Worm (Caenorhabditis elegans) whole organism, midembryonic: ENCODE results near the gene mrps-18.C.
A peak's percentile ranks its signal among the peaks of the same experiment; 100 is the strongest.

Experiments
- T22C8.4 ChIP-seq: fragments of 200-800 bp; sonication (Bioruptor generic); IDR thresholded peaks from 2 replicates; pipeline ENCODE4 v1.3.6; 2022; ENCODE audit warnings: missing genetic modification characterization, missing compliant biosample characterization
- cog-1 ChIP-seq: sonication (generic microtip); optimal IDR thresholded peaks from 2 replicates; lab custom pipeline; 2016; ENCODE audit warnings: missing genetic modification characterization, missing compliant biosample characterization
- flt-1 ChIP-seq: fragments of 200-800 bp; sonication (Bioruptor generic); IDR thresholded peaks from 2 replicates; pipeline ENCODE4 v1.3.6; 2022; ENCODE audit warnings: missing genetic modification characterization, missing compliant biosample characterization
- klf-2 ChIP-seq: fragments of 200-800 bp; sonication (Bioruptor generic); conservative IDR thresholded peaks from 2 replicates; pipeline ENCODE4 v1.3.6; 2022; ENCODE audit warnings: missing genetic modification reagents, missing genetic modification characterization, missing compliant biosample characterization
- med-1 ChIP-seq: sonication (generic microtip); optimal IDR thresholded peaks from 2 replicates; lab custom pipeline; 2017; ENCODE audit warnings: missing genetic modification characterization, mild to moderate bottlenecking, missing compliant biosample characterization, antibody characterized with exemption, missing genetic modification reagents; ENCODE audit not compliant: insufficient read depth
- ref-1 ChIP-seq: fragments of 200-800 bp; sonication (Bioruptor generic); conservative IDR thresholded peaks from 2 replicates; pipeline ENCODE4 v1.3.6; 2022; ENCODE audit warnings: missing genetic modification reagents, missing genetic modification characterization, missing compliant biosample characterization
- tab-1 ChIP-seq: fragments of 200-800 bp; sonication (Bioruptor generic); IDR thresholded peaks from 2 replicates; pipeline ENCODE4 v1.3.6; 2022; ENCODE audit warnings: missing genetic modification characterization, missing compliant biosample characterization
- ztf-23 ChIP-seq: fragments of 200-800 bp; sonication (Bioruptor generic); IDR thresholded peaks from 2 replicates; pipeline ENCODE4 v1.3.6; 2022; ENCODE audit warnings: missing genetic modification reagents, missing genetic modification characterization, missing compliant biosample characterization
- ztf-29 ChIP-seq: fragments of 200-800 bp; sonication (Bioruptor generic); IDR thresholded peaks from 2 replicates; pipeline ENCODE4 v1.3.6; 2022; ENCODE audit warnings: missing genetic modification reagents, missing genetic modification characterization, missing compliant biosample characterization

The mrps-18.C gene

ce11 chrII:6710596-6710995 lies 25.4 kb upstream of the mrps-18.C start:
- TF ChIP-seq ref-1 (GFP tag; lab: Robert Waterston, UW) (no peak), med-1 (GFP tag; lab: Kevin White, UChicago) (no peak), flt-1 (GFP tag; lab: Robert Waterston, UW) (no peak), ztf-23 (no peak; the same call in 1 of the 2 replicates), tab-1 (no peak), ztf-29 (GFP tag; lab: Robert Waterston, UW) (no peak), klf-2 (GFP tag; lab: Robert Waterston, UW) (no peak), cog-1 (tag; lab: Kevin White, UChicago) (no peak), T22C8.4 (GFP tag; lab: Robert Waterston, UW) (no peak)

- TF ChIP-seq flt-1 (GFP tag; lab: Robert Waterston, UW) (no peak), med-1 (GFP tag; lab: Kevin White, UChicago) (no peak), tab-1 (no peak), ztf-29 (GFP tag; lab: Robert Waterston, UW) (no peak), ref-1 (GFP tag; lab: Robert Waterston, UW) (no peak)
Observed at ce11 chrII:6712177-6712981, 23.6 kb upstream of the mrps-18.C start, which contains the start of the genes dpy-10 and T14B4.19. dpy-10 (minus strand) TSS chrII:6712227. T14B4.19 (minus strand) TSS chrII:6712931.

ce11 chrII:6713003-6713402 lies 23.0 kb upstream of the mrps-18.C start:
- no peak for TF ChIP-seq T22C8.4 (GFP tag; lab: Robert Waterston, UW)
- TF ChIP-seq ztf-23: no peak
- no peak for TF ChIP-seq cog-1 (tag; lab: Kevin White, UChicago)
- TF ChIP-seq ref-1 (GFP tag; lab: Robert Waterston, UW): no peak

- TF ChIP-seq ztf-23 (no peak), ref-1 (GFP tag; lab: Robert Waterston, UW) (no peak)
Observed at ce11 chrII:6713832-6714342, 22.1 kb upstream of the mrps-18.C start, which contains the start of gene dpy-2. dpy-2 (plus strand) TSS chrII:6714292.

ce11 chrII:6715853-6716252 lies 20.1 kb upstream of the mrps-18.C start:
- TF ChIP-seq cog-1 (tag; lab: Kevin White, UChicago) (no peak), ref-1 (GFP tag; lab: Robert Waterston, UW) (no peak), med-1 (GFP tag; lab: Kevin White, UChicago) (no peak), T22C8.4 (GFP tag; lab: Robert Waterston, UW) (no peak), flt-1 (GFP tag; lab: Robert Waterston, UW) (no peak), ztf-23 (no peak), ztf-29 (GFP tag; lab: Robert Waterston, UW) (no peak), tab-1 (no peak), klf-2 (GFP tag; lab: Robert Waterston, UW) (no peak)

DNA sequence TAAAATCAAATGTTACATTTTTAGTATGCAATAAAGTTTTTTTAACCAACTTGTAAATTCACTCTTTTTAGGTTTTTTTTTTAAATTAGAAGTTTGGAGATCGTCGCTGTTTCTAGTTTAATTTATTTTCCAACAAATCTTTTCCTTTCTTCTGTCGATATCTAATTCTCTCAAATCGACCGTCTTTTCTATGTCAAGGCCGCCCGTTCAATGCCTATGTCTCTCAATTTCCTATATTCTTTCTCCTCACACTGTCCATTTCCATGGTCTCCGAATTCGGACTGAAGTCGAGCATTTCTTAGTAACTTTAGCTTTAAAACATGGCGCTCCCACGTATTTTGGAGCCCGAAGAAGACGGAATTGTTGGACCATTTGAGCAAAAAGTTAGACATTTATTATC lies 19.4 kb upstream of the mrps-18.C start, which contains the start of the genes T14B4.5 and T14B4.20:
TSS of gene T14B4.5 (plus strand) at position 226 of the 400 bp plus-strand sequence.
TSS of gene T14B4.20 (plus strand) at position 264 of the 400 bp plus-strand sequence.
- TF ChIP-seq tab-1 (no peak), ztf-23 (no peak), cog-1 (tag; lab: Kevin White, UChicago) (no peak), ref-1 (GFP tag; lab: Robert Waterston, UW) (no peak), ztf-29 (GFP tag; lab: Robert Waterston, UW) (no peak), flt-1 (GFP tag; lab: Robert Waterston, UW) (no peak), klf-2 (GFP tag; lab: Robert Waterston, UW) (no peak), T22C8.4 (GFP tag; lab: Robert Waterston, UW) (no peak), med-1 (GFP tag; lab: Kevin White, UChicago) (no peak)

ce11 chrII:6718221-6718620 lies 17.8 kb upstream of the mrps-18.C start, which contains the start of gene tsp-10:
tsp-10 (plus strand) TSS chrII:6718586.
- TF ChIP-seq cog-1 (tag; lab: Kevin White, UChicago) (no peak), ref-1 (GFP tag; lab: Robert Waterston, UW) (no peak), T22C8.4 (GFP tag; lab: Robert Waterston, UW) (no peak), med-1 (GFP tag; lab: Kevin White, UChicago) (no peak), ztf-23 (no peak), flt-1 (GFP tag; lab: Robert Waterston, UW) (no peak), ztf-29 (GFP tag; lab: Robert Waterston, UW) (no peak), klf-2 (GFP tag; lab: Robert Waterston, UW) (no peak), tab-1 (no peak)

ce11 chrII:6721581-6721980 lies 14.4 kb upstream of the mrps-18.C start:
- TF ChIP-seq tab-1 (peak; percentile 70; the same call in 1 of the 2 replicates), ztf-29 (GFP tag; lab: Robert Waterston, UW) (0 out of 2 replicates have a peak, but pooled peaks have one; percentile 45), ref-1 (GFP tag; lab: Robert Waterston, UW) (no peak), flt-1 (GFP tag; lab: Robert Waterston, UW) (peak; percentile 65; the same call in 1 of the 2 replicates), med-1 (GFP tag; lab: Kevin White, UChicago) (peak; percentile 9), ztf-23 (peak; percentile 85), T22C8.4 (GFP tag; lab: Robert Waterston, UW) (no peak), cog-1 (tag; lab: Kevin White, UChicago) (no peak), klf-2 (GFP tag; lab: Robert Waterston, UW) (no peak)

DNA sequence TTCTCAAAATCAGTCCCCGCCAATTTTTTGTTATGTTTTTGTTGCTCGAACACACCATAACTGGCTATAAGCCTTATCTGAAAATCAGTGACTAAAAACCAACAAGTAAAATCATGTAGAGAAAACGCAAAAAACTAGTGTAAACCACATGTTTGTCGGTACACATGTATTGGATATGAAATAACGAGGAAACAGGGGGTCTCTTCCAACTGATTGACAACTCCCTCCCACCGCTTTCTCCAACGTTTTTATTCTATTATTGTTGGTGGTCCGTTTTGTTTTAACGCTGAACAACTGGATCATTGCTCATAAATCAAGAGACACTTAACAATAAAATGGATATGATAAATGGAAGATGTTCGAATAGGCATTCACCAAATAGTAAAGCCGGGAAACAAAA lies 9.2 kb upstream of the mrps-18.C start:
- no peak for TF ChIP-seq cog-1 (tag; lab: Kevin White, UChicago)
